Fruit fly (Drosophila melanogaster) whole organism, embryonic: ENCODE data around the gene Bap111.
A peak's percentile ranks its signal among the peaks of the same experiment; 100 is the strongest.

ENCODE experiments used
- Antp ChIP-seq: fragments of 200-800 bp; sonication (Bioruptor generic); optimal IDR thresholded peaks from 3 replicates; lab custom pipeline; 2016; ENCODE audit warnings: missing biosample characterization, missing genetic modification characterization
- BtbVII ChIP-seq: fragments of 200-800 bp; sonication (Bioruptor generic); optimal IDR thresholded peaks from 3 replicates; lab custom pipeline; 2017; ENCODE audit warnings: missing biosample characterization, mild to moderate bottlenecking, missing genetic modification characterization
- CG10209 ChIP-seq: fragments of 200-800 bp; sonication (Bioruptor generic); optimal IDR thresholded peaks from 3 replicates; lab custom pipeline; 2017; ENCODE audit warnings: missing biosample characterization, mild to moderate bottlenecking, missing genetic modification characterization, missing genetic modification reagents
- CG11696 ChIP-seq: fragments of 200-800 bp; sonication (Bioruptor generic); IDR thresholded peaks from 2 replicates; pipeline ENCODE4 v1.3.6; 2022; ENCODE audit warnings: missing biosample characterization, missing genetic modification characterization
- CG12942 ChIP-seq: fragments of 200-800 bp; sonication (Bioruptor generic); optimal IDR thresholded peaks from 3 replicates; lab custom pipeline; 2016; ENCODE audit warnings: missing biosample characterization, missing genetic modification characterization
- CG15269 ChIP-seq: fragments of 200-800 bp; sonication (Bioruptor generic); optimal IDR thresholded peaks from 2 replicates; lab custom pipeline; 2018; ENCODE audit warnings: missing biosample characterization, mild to moderate bottlenecking, missing genetic modification characterization, moderate library complexity
- CG16815 ChIP-seq: fragments of 200-800 bp; sonication (Bioruptor generic); optimal IDR thresholded peaks from 3 replicates; lab custom pipeline; 2017; ENCODE audit warnings: missing biosample characterization, mild to moderate bottlenecking, missing genetic modification characterization
- CG3407 ChIP-seq: fragments of 200-800 bp; sonication (Bioruptor generic); optimal IDR thresholded peaks from 2 replicates; lab custom pipeline; 2018; ENCODE audit warnings: missing biosample characterization, mild to moderate bottlenecking, missing genetic modification characterization
- CG3838 ChIP-seq: fragments of 200-800 bp; sonication (Bioruptor generic); optimal IDR thresholded peaks from 3 replicates; lab custom pipeline; 2016; ENCODE audit warnings: missing biosample characterization, missing genetic modification characterization
- CG4282 ChIP-seq: fragments of 200-800 bp; sonication (Bioruptor generic); optimal IDR thresholded peaks from 2 replicates; lab custom pipeline; 2016; ENCODE audit warnings: missing biosample characterization, missing genetic modification characterization
- CG43689 ChIP-seq: fragments of 200-800 bp; sonication (Bioruptor generic); IDR thresholded peaks from 2 replicates; pipeline ENCODE4 v1.3.6; 2022; ENCODE audit warnings: missing biosample characterization, missing genetic modification characterization
- CG4424 ChIP-seq: fragments of 200-800 bp; sonication (Bioruptor generic); optimal IDR thresholded peaks from 3 replicates; lab custom pipeline; 2016; ENCODE audit warnings: missing biosample characterization, missing genetic modification characterization
- CG6813 ChIP-seq: fragments of 200-800 bp; sonication (Bioruptor generic); optimal IDR thresholded peaks from 2 replicates; lab custom pipeline; 2017; ENCODE audit warnings: missing biosample characterization, missing genetic modification characterization, mild to moderate bottlenecking, moderate library complexity, missing genetic modification reagents
- CG7556 ChIP-seq: fragments of 200-800 bp; sonication (Bioruptor generic); optimal IDR thresholded peaks from 2 replicates; lab custom pipeline; 2017; ENCODE audit warnings: missing biosample characterization, mild to moderate bottlenecking, missing genetic modification characterization
- CG8290 ChIP-seq, 3 experiments: fragments of 200-800 bp; sonication (Bioruptor generic); optimal IDR thresholded peaks; 2 replicates each; lab custom pipeline; 2016 to 2019; ENCODE audit warnings: missing biosample characterization in 3 of 3, missing genetic modification characterization in 3 of 3, mild to moderate bottlenecking in 2 of 3, moderate library complexity in 1 of 3
- CG9609 ChIP-seq: fragments of 200-800 bp; sonication (Bioruptor generic); optimal IDR thresholded peaks from 3 replicates; lab custom pipeline; 2016; ENCODE audit warnings: missing biosample characterization, missing genetic modification characterization
- CG9876 ChIP-seq: fragments of 200-800 bp; sonication (Bioruptor generic); optimal IDR thresholded peaks from 2 replicates; lab custom pipeline; 2016; ENCODE audit warnings: missing biosample characterization, missing genetic modification characterization
- Dek ChIP-seq: fragments of 200-800 bp; sonication (Bioruptor generic); optimal IDR thresholded peaks from 3 replicates; lab custom pipeline; 2019; ENCODE audit warnings: missing biosample characterization, mild to moderate bottlenecking, missing genetic modification characterization, moderate library complexity
- Dip3 ChIP-seq: fragments of 200-800 bp; sonication (Bioruptor generic); optimal IDR thresholded peaks from 3 replicates; lab custom pipeline; 2016; ENCODE audit warnings: missing biosample characterization, missing genetic modification characterization
- Ets65A ChIP-seq: fragments of 200-800 bp; sonication (Bioruptor generic); peaks from one replicate; lab custom pipeline; 2016; ENCODE audit warnings: missing biosample characterization, missing genetic modification characterization
- Fer3 ChIP-seq: fragments of 200-800 bp; sonication (Bioruptor generic); optimal IDR thresholded peaks from 2 replicates; lab custom pipeline; 2018; ENCODE audit warnings: missing biosample characterization, mild to moderate bottlenecking, missing genetic modification characterization, moderate library complexity
- GATAe ChIP-seq: fragments of 200-800 bp; sonication (Bioruptor generic); conservative IDR thresholded peaks from 2 replicates; pipeline ENCODE4 v1.3.6; 2022; ENCODE audit warnings: missing biosample characterization, missing genetic modification characterization
- Gsc ChIP-seq: fragments of 200-800 bp; sonication (Bioruptor generic); IDR thresholded peaks from 2 replicates; pipeline ENCODE4 v1.3.6; 2022; ENCODE audit warnings: missing biosample characterization, missing genetic modification characterization
- H15 ChIP-seq: fragments of 200-800 bp; sonication (Bioruptor generic); IDR thresholded peaks from 3 replicates; pipeline ENCODE4 v1.3.6; 2022; ENCODE audit warnings: missing biosample characterization, missing genetic modification characterization
- HHEX ChIP-seq: fragments of 200-800 bp; sonication (Bioruptor generic); optimal IDR thresholded peaks from 3 replicates; lab custom pipeline; 2017; ENCODE audit warnings: missing biosample characterization, mild to moderate bottlenecking, missing genetic modification characterization, missing genetic modification reagents
- HLHmδ ChIP-seq: fragments of 200-800 bp; sonication (Bioruptor generic); optimal IDR thresholded peaks from 2 replicates; lab custom pipeline; 2018; ENCODE audit warnings: missing biosample characterization, mild to moderate bottlenecking, missing genetic modification characterization, moderate library complexity
- Hey ChIP-seq: fragments of 200-800 bp; sonication (Bioruptor generic); optimal IDR thresholded peaks from 3 replicates; lab custom pipeline; 2018; ENCODE audit warnings: missing biosample characterization, mild to moderate bottlenecking, missing genetic modification characterization
- Hr51 ChIP-seq, 2 experiments: fragments of 200-800 bp; sonication (Bioruptor generic); optimal IDR thresholded peaks; 2 replicates in 1 of 2; 3 replicates in 1 of 2; lab custom pipeline; 2016 to 2018; ENCODE audit warnings: missing biosample characterization in 2 of 2, missing genetic modification characterization in 2 of 2, mild to moderate bottlenecking in 1 of 2, moderate library complexity in 1 of 2
- Hsf ChIP-seq: fragments of 200-800 bp; sonication (Bioruptor generic); optimal IDR thresholded peaks from 3 replicates; lab custom pipeline; 2016; ENCODE audit warnings: missing biosample characterization, missing genetic modification characterization
- Max ChIP-seq: fragments of 200-800 bp; sonication (Bioruptor generic); optimal IDR thresholded peaks from 2 replicates; lab custom pipeline; 2016; ENCODE audit warnings: missing biosample characterization, mild to moderate bottlenecking, missing genetic modification characterization
- Oaz ChIP-seq: fragments of 200-800 bp; sonication (Bioruptor generic); IDR thresholded peaks from 2 replicates; pipeline ENCODE4 v1.3.6; 2022; ENCODE audit warnings: missing biosample characterization, missing genetic modification characterization
- Poxn ChIP-seq: fragments of 200-800 bp; sonication (Bioruptor generic); IDR thresholded peaks from 2 replicates; pipeline ENCODE4 v1.3.6; 2022; ENCODE audit warnings: missing biosample characterization, missing genetic modification characterization
- Stat92E ChIP-seq, 3 experiments: fragments of >200 bp in 2 of 3; fragments of 200-800 bp in 1 of 3; sonication (Bioruptor generic) in 1 of 3; optimal IDR thresholded peaks; 2 replicates each; lab custom pipeline; 2017 to 2019; ENCODE audit warnings: missing biosample characterization in 3 of 3, missing genetic modification characterization in 3 of 3, mild to moderate bottlenecking in 1 of 3, moderate library complexity in 1 of 3
- Trl ChIP-seq, 3 experiments: fragments of >200 bp in 2 of 3; fragments of 200-800 bp in 1 of 3; sonication (Bioruptor generic) in 1 of 3; optimal IDR thresholded peaks; 2 replicates in 1 of 3; 3 replicates in 2 of 3; lab custom pipeline; 2016 to 2017; ENCODE audit warnings: missing biosample characterization in 1 of 3, missing genetic modification characterization in 1 of 3
- ara ChIP-seq: fragments of 200-800 bp; sonication (Bioruptor generic); IDR thresholded peaks from 2 replicates; pipeline ENCODE4 v1.3.6; 2022; ENCODE audit warnings: missing biosample characterization, missing genetic modification characterization
- bab2 ChIP-seq: fragments of 200-800 bp; sonication (Bioruptor generic); optimal IDR thresholded peaks from 2 replicates; lab custom pipeline; 2016; ENCODE audit warnings: missing biosample characterization, missing genetic modification characterization
- bcd ChIP-seq: fragments of 200-800 bp; sonication (Bioruptor generic); optimal IDR thresholded peaks from 2 replicates; lab custom pipeline; 2017; ENCODE audit warnings: missing biosample characterization, mild to moderate bottlenecking, missing genetic modification characterization
- chn ChIP-seq: fragments of 200-800 bp; sonication (Bioruptor generic); optimal IDR thresholded peaks from 2 replicates; lab custom pipeline; 2016; ENCODE audit warnings: missing biosample characterization, missing genetic modification characterization
- lmd ChIP-seq: fragments of 200-800 bp; sonication (Bioruptor generic); IDR thresholded peaks from 2 replicates; pipeline ENCODE4 v1.3.6; 2022; ENCODE audit warnings: missing biosample characterization, missing genetic modification characterization
- mirr ChIP-seq: fragments of 200-800 bp; sonication (Bioruptor generic); optimal IDR thresholded peaks from 3 replicates; lab custom pipeline; 2018; ENCODE audit warnings: missing biosample characterization, mild to moderate bottlenecking, missing genetic modification characterization
- onecut ChIP-seq: fragments of 200-800 bp; sonication (Bioruptor generic); IDR thresholded peaks from 2 replicates; pipeline ENCODE4 v1.3.6; 2022; ENCODE audit warnings: missing biosample characterization, missing genetic modification characterization
- phol ChIP-seq: fragments of 200-800 bp; sonication (Bioruptor generic); optimal IDR thresholded peaks from 3 replicates; lab custom pipeline; 2018; ENCODE audit warnings: missing biosample characterization, mild to moderate bottlenecking, missing genetic modification characterization, moderate library complexity
- pum ChIP-seq: fragments of 200-800 bp; sonication (Bioruptor generic); optimal IDR thresholded peaks from 2 replicates; lab custom pipeline; 2016; ENCODE audit warnings: missing biosample characterization, missing genetic modification characterization
- ranshi ChIP-seq: fragments of 200-800 bp; sonication (Bioruptor generic); IDR thresholded peaks from 2 replicates; pipeline ENCODE4 v1.3.6; 2022; ENCODE audit warnings: missing biosample characterization, missing genetic modification characterization
- salm ChIP-seq: fragments of 200-800 bp; sonication (Bioruptor generic); optimal IDR thresholded peaks from 2 replicates; lab custom pipeline; 2018; ENCODE audit warnings: missing biosample characterization, mild to moderate bottlenecking, missing genetic modification characterization
- sens ChIP-seq: fragments of 200-800 bp; sonication (Bioruptor generic); peaks from one replicate; lab custom pipeline; 2016; ENCODE audit warnings: missing biosample characterization, missing genetic modification characterization
- sim ChIP-seq: fragments of 200-800 bp; sonication (Bioruptor generic); IDR thresholded peaks from 2 replicates; pipeline ENCODE4 v1.3.6; 2022; ENCODE audit warnings: missing biosample characterization, missing genetic modification characterization
- sr ChIP-seq: fragments of 200-800 bp; sonication (Bioruptor generic); IDR thresholded peaks from 3 replicates; pipeline ENCODE4 v1.3.6; 2022; ENCODE audit warnings: missing biosample characterization, missing genetic modification characterization

Bap111 gene

DNA sequence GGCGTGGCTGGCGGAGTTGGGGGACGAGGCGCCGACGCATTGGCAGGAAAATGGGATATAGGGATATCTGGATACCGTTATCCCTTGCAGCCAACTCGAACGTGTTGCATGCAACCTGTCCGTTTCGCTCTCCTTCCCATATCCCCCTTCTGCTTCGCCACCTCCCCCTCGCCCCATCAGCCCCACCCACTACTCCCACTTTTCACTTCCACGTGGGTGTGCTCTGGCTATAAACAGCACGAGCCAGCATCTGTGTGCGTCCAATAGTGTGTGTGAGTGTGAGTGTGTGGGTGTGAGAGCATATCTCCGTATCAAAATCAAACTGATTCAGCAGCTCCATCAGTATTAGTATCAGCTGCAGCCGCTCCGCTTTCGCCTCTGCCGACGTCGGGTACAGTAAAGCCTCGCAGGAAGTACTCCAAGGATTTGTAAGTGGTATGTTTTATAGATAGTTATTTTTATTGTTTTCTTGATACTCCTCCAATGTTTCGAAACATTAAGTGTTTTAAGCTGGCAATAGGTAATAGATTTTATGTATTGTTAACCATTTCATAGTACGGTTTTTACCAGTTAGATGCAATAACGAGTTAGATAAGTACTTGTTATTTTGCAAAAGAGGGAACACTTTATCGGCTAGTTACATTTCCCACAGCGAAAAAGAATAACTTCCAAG is 30.0 kb upstream of the Bap111 start (continued):
- peak; percentile 37 for TF ChIP-seq BtbVII
- no peak for TF ChIP-seq CG8290 (GFP tag; optimal IDR thresholded peaks at IDR 0.05; lab: Kevin White, UChicago)
- TF ChIP-seq CG8290 (tag; optimal IDR thresholded peaks at IDR 0.05; lab: Kevin White, UChicago), result peak in 1 of 2 experiments; percentile 0
- peak; percentile 46 for TF ChIP-seq HHEX
- no peak for TF ChIP-seq CG3407
- no peak for TF ChIP-seq bab2 (GFP tag; lab: Kevin White, UChicago)
- no peak for TF ChIP-seq CG9876
- TF ChIP-seq phol (tag; lab: Kevin White, UChicago), result peak; percentile 70
- TF ChIP-seq Stat92E (GFP tag; optimal IDR thresholded peaks at IDR 0.05; lab: Kevin White, UChicago), result no peak
- no peak for TF ChIP-seq Trl (optimal IDR thresholded peaks at IDR 0.05; lab: Kevin White, UChicago)
- TF ChIP-seq Trl (GFP tag; optimal IDR thresholded peaks at IDR 0.05; lab: Kevin White, UChicago), result no peak
- peak; percentile 22 for TF ChIP-seq Max
- peak; percentile 12 for TF ChIP-seq Antp (GFP tag; lab: Kevin White, UChicago)
- TF ChIP-seq sim (GFP tag; lab: Robert Waterston, UW), result no peak

DNA sequence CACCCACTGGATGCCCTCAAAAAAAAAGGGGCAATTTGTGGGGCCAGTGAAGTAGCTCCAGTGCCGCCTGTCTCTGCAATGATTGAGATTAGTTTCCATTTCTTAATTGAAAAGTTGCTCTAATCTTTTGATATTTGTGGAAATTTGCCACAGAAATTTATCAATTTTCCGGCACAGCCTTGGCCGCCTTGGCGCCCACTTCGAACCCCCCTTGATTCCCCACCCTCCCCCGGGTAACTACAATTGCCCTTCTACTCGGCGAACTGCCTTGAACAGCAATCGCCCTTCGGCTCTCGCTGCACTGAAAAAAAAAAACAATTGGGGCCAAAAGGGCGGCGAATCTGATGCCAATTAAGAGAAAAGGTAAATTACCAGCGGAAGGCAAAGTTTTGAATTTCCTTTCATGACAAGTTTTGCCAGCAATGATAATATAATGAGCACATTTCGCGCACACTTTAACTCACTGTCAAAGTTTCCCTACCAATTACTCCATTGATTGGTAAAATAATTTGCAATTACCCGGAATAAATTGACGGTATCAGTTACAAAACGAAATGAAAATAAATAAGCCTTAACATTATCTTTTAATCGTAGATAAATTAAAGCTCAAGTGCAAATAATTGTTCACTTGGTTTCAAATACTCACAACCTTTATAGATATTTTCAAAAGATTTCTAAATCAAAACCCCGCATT is 29.3 kb upstream of the Bap111 start:
- TF ChIP-seq Stat92E (GFP tag; optimal IDR thresholded peaks at IDR 0.05; lab: Kevin White, UChicago), result no peak
- TF ChIP-seq Poxn, result no peak
- TF ChIP-seq onecut (GFP tag; lab: Robert Waterston, UW), result no peak
- TF ChIP-seq CG11696, result no peak
- TF ChIP-seq HLHmδ (GFP tag; lab: Kevin White, UChicago), result no peak
- TF ChIP-seq GATAe, result no peak
- no peak for TF ChIP-seq chn (GFP tag; lab: Kevin White, UChicago)
- peak; percentile 34 for TF ChIP-seq CG10209
- TF ChIP-seq Hr51 (GFP tag; optimal IDR thresholded peaks at IDR 0.05; lab: Kevin White, UChicago), result peak in 1 of 2 experiments; percentile 35
- TF ChIP-seq CG6813 (GFP tag; lab: Kevin White, UChicago), result no peak
- no peak for TF ChIP-seq CG9609 (GFP tag; lab: Kevin White, UChicago)
- peak; percentile 73 for TF ChIP-seq sens (GFP tag; lab: Kevin White, UChicago)
- no peak for TF ChIP-seq Dip3 (GFP tag; lab: Kevin White, UChicago)
- TF ChIP-seq CG3838 (GFP tag; lab: Kevin White, UChicago), result no peak
- TF ChIP-seq H15 (GFP tag; lab: Robert Waterston, UW), result no peak
- TF ChIP-seq CG15269 (tag; lab: Kevin White, UChicago), result peak; percentile 50
- no peak for TF ChIP-seq Gsc (GFP tag; lab: Robert Waterston, UW)
- TF ChIP-seq CG7556 (GFP tag; lab: Kevin White, UChicago), result peak; percentile 65
- peak; percentile 10 for TF ChIP-seq pum
- no peak for TF ChIP-seq CG12942 (GFP tag; lab: Kevin White, UChicago)
- TF ChIP-seq ara, result no peak
- TF ChIP-seq Hey (tag; lab: Kevin White, UChicago), result no peak
- TF ChIP-seq Hsf (GFP tag; lab: Kevin White, UChicago), result peak; percentile 7
- no peak for TF ChIP-seq ranshi (GFP tag; lab: Robert Waterston, UW)
- no peak for TF ChIP-seq mirr (GFP tag; lab: Kevin White, UChicago)
- no peak for TF ChIP-seq Oaz (GFP tag; lab: Robert Waterston, UW)
- TF ChIP-seq salm (tag; lab: Kevin White, UChicago), result no peak
- TF ChIP-seq lmd (GFP tag; lab: Robert Waterston, UW), result peak; percentile 44
- no peak for TF ChIP-seq CG43689
- TF ChIP-seq Ets65A, result peak; percentile 80
- TF ChIP-seq bcd (GFP tag; lab: Kevin White, UChicago), result no peak
- peak; percentile 44 for TF ChIP-seq CG4424 (GFP tag; lab: Kevin White, UChicago)
- TF ChIP-seq CG4282 (GFP tag; lab: Kevin White, UChicago), result no peak
- TF ChIP-seq Dek (tag; lab: Kevin White, UChicago), result no peak
- TF ChIP-seq Fer3 (tag; lab: Kevin White, UChicago), result no peak
- TF ChIP-seq CG16815 (GFP tag; lab: Kevin White, UChicago), result peak; percentile 14
- TF ChIP-seq phol (tag; lab: Kevin White, UChicago), result peak; percentile 46
- peak; percentile 58; the same call in 2 of the 3 replicates for TF ChIP-seq sr (GFP tag; lab: Robert Waterston, UW)
